Worm (Caenorhabditis elegans): ENCODE measurements around the gene slc-17.8.

DNA sequence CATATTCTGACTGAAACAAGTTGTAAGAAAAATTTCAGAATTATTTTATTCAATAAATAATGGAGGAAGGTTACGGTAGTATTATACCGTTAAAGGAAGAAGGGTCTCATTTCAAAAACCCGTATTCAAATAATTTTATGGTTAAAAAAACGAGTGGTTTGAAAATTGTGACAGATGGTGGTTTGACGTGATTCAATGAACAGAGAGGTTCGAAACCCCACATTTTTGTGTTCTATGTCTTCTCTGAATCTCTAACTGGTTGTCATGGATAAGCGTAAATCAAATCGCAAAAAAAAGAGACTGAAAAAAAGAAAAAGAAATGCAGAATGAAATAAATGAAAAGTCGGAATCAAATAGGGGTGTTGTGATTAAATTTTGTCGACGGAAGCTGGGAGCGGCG lies 38.1 kb downstream of the slc-17.8 start, which contains the start of gene ZK994.6:
- TF ChIP-seq W03F9.2 (tag; optimal IDR thresholded peaks at IDR 0.05): no peak
- TF ChIP-seq dao-5 (tag; optimal IDR thresholded peaks at IDR 0.05): no peak
- no peak for TF ChIP-seq him-1 (tag; optimal IDR thresholded peaks at IDR 0.05)

Measured in whole organism, L4/young adult.